Worm (Caenorhabditis elegans): ENCODE data around the gene C15H9.3.

DNA sequence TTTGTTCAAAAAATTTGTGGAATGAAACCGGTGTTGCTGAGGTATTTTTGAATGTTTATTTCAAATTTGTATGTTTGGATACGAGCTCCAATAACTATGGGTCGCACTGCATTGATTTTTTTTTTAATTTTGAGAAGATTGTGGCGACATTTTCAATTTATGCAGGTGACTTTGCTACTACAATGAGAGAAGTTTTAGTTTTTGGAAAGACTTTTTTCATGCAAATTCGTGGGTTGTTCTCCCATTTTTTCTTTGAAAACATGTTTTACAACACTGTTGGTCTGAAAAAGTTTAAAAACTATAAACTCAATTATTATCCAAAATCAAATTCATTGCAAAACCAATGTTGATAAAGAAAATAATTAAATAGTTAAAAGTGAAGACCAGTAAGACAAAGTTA, 26.9 kb upstream of the C15H9.3 start:
- no peak for TF ChIP-seq lsy-2 (tag; optimal IDR thresholded peaks at IDR 0.05)
- TF ChIP-seq pha-4 (tag; optimal IDR thresholded peaks at IDR 0.05) = no peak
- no peak for TF ChIP-seq mep-1 (tag; optimal IDR thresholded peaks at IDR 0.05)
- TF ChIP-seq nhr-76 (tag; optimal IDR thresholded peaks at IDR 0.05) = no peak
- no peak for TF ChIP-seq ces-1 (GFP tag; optimal IDR thresholded peaks at IDR 0.05)
- no peak for TF ChIP-seq M03D4.4 (tag; optimal IDR thresholded peaks at IDR 0.05)
- no peak for TF ChIP-seq blmp-1 (tag; optimal IDR thresholded peaks at IDR 0.05)
- TF ChIP-seq snpc-4 (tag; optimal IDR thresholded peaks at IDR 0.05) = no peak
- TF ChIP-seq cnd-1 (tag; optimal IDR thresholded peaks at IDR 0.05) = no peak
- TF ChIP-seq ceh-83 (GFP tag; optimal IDR thresholded peaks at IDR 0.05) = no peak
- TF ChIP-seq nhr-28 (tag; optimal IDR thresholded peaks at IDR 0.05) = no peak

Measured in whole organism, mixed stage, embryonic.